Worm (Caenorhabditis elegans) whole organism, L2 larva: Measurements from ENCODE around the gene lido-17.

ENCODE experiments used
- ZK546.5 ChIP-seq: sonication (generic microtip); optimal IDR thresholded peaks from 2 replicates; lab custom pipeline; 2017; ENCODE audit warnings: missing biosample characterization, missing genetic modification characterization
- ama-1 ChIP-seq: fragments of 150-350 bp; optimal IDR thresholded peaks from 2 replicates; lab custom pipeline; 2018; ENCODE audit warnings: inconsistent platforms
- dmd-4 ChIP-seq: sonication (generic microtip); optimal IDR thresholded peaks from 2 replicates; lab custom pipeline; 2017; ENCODE audit warnings: missing biosample characterization, missing genetic modification characterization
- elt-1 ChIP-seq: fragments of 150-350 bp; optimal IDR thresholded peaks from 2 replicates; lab custom pipeline; 2014; ENCODE audit warnings: missing biosample characterization, missing genetic modification characterization
- mab-5 ChIP-seq: fragments of 150-350 bp; optimal IDR thresholded peaks from 2 replicates; lab custom pipeline; 2014; ENCODE audit warnings: missing biosample characterization, missing genetic modification characterization
- unc-62 ChIP-seq: fragments of 150-350 bp; optimal IDR thresholded peaks from 2 replicates; lab custom pipeline; 2014; ENCODE audit warnings: missing biosample characterization, missing genetic modification reagents, missing genetic modification characterization
- zag-1 ChIP-seq: fragments of 150-350 bp; optimal IDR thresholded peaks from 2 replicates; lab custom pipeline; 2014; ENCODE audit warnings: missing biosample characterization, missing genetic modification characterization

DNA sequence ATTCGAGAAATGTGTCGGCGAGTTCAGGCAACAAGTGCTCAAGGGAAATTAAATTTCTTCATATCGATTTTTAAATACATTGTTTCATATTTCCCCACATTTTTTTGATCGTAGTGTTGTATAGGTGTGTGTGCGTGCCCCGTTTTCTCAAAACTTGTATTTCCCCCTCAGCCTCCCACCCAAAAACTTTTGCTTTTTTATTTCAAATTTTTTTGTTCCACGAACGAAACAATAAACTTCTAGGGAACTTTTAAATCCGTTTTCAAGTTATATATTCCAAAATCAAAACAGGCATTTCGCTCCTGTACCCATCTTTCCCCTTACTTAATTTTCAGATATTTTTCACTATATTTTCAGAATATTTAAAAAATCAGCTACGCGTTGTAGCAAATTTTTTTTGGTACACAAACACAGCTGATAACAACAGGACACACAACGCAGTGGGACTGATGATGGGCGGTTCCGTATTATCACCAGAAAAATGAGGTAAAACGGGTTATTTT lies 25.5 kb upstream of the lido-17 start, which contains the start of the genes M176.4 and M176.16:
- no peak for TF ChIP-seq elt-1
- TF ChIP-seq unc-62 (GFP tag; lab: Kevin White, UChicago), result no peak
- TF ChIP-seq mab-5 (tag; lab: Kevin White, UChicago), result no peak
- no peak for TF ChIP-seq ZK546.5
- no peak for TF ChIP-seq dmd-4
- no peak for TF ChIP-seq zag-1 (tag; lab: Kevin White, UChicago)
- no peak for TF ChIP-seq ama-1 (lab: Kevin White, UChicago)
